Fruit fly (Drosophila melanogaster): ENCODE data around the gene CG14667.

DNA sequence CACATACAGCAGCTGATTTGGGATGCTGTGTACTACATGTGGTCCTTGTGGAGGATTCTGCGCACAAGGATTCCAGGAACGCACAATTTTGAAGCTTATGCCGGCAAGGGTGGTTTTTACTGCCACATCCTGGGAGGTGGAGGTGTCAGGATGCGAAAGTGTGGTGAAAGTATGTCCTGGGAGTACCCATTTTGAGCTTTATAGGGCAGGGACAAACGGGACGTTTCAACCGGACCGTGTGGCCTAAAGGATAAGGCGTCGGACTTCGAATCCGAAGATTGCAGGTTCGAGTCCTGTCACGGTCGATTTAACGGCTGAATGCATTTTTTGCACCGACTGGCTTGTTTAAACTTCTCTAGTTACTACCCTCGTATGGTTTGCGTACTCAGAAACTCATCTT is 13.2 kb downstream of the CG14667 start:
- TF ChIP-seq CG8478 (optimal IDR thresholded peaks at IDR 0.05) (no peak), CTCF (optimal IDR thresholded peaks at IDR 0.05) (no peak)

All from S2 (cell line).